Fruit fly (Drosophila melanogaster) whole organism, embryonic: ENCODE data around the gene CG31898.

Experiments
- B-H1 ChIP-seq: fragments of 200-800 bp; sonication (Bioruptor generic); IDR thresholded peaks from 3 replicates; pipeline ENCODE4 v1.3.6; 2022; ENCODE audit warnings: missing biosample characterization, missing genetic modification characterization
- CG11696 ChIP-seq: fragments of 200-800 bp; sonication (Bioruptor generic); IDR thresholded peaks from 2 replicates; pipeline ENCODE4 v1.3.6; 2022; ENCODE audit warnings: missing biosample characterization, missing genetic modification characterization
- CG1233 ChIP-seq: fragments of 200-800 bp; sonication (Bioruptor generic); optimal IDR thresholded peaks from 4 replicates; lab custom pipeline; 2018; ENCODE audit warnings: missing biosample characterization, mild to moderate bottlenecking, missing genetic modification characterization
- CG17359 ChIP-seq: fragments of 200-800 bp; sonication (Bioruptor generic); optimal IDR thresholded peaks from 3 replicates; lab custom pipeline; 2018; ENCODE audit warnings: missing biosample characterization, mild to moderate bottlenecking, missing genetic modification characterization, moderate library complexity
- CG17385 ChIP-seq: fragments of 200-800 bp; sonication (Bioruptor generic); optimal IDR thresholded peaks from 3 replicates; lab custom pipeline; 2018; ENCODE audit warnings: missing biosample characterization, mild to moderate bottlenecking, missing genetic modification characterization
- CG2120 ChIP-seq: fragments of 200-800 bp; sonication (Bioruptor generic); optimal IDR thresholded peaks from 3 replicates; lab custom pipeline; 2016; ENCODE audit warnings: missing biosample characterization, missing genetic modification characterization
- CG2199 ChIP-seq: fragments of 200-800 bp; sonication (Bioruptor generic); IDR thresholded peaks from 3 replicates; pipeline ENCODE4 v1.3.6; 2022; ENCODE audit warnings: missing biosample characterization, missing genetic modification characterization
- CG34376 ChIP-seq: fragments of 200-800 bp; sonication (Bioruptor generic); optimal IDR thresholded peaks from 2 replicates; lab custom pipeline; 2018; ENCODE audit warnings: missing biosample characterization, mild to moderate bottlenecking, missing genetic modification characterization
- CG3995 ChIP-seq: fragments of 200-800 bp; sonication (Bioruptor generic); optimal IDR thresholded peaks from 3 replicates; lab custom pipeline; 2016; ENCODE audit warnings: missing biosample characterization, missing genetic modification characterization
- CG4360 ChIP-seq: fragments of 200-800 bp; sonication (Bioruptor generic); IDR thresholded peaks from 2 replicates; pipeline ENCODE4 v1.3.6; 2022; ENCODE audit warnings: missing biosample characterization, missing genetic modification characterization
- CG4404 ChIP-seq: fragments of 200-800 bp; sonication (Bioruptor generic); IDR thresholded peaks from 2 replicates; pipeline ENCODE4 v1.3.6; 2022; ENCODE audit warnings: missing biosample characterization, missing genetic modification characterization
- CG5180 ChIP-seq: fragments of 200-800 bp; sonication (Bioruptor generic); optimal IDR thresholded peaks from 3 replicates; lab custom pipeline; 2017; ENCODE audit warnings: missing biosample characterization, missing genetic modification characterization, mild to moderate bottlenecking, moderate library complexity, missing genetic modification reagents
- CG6254 ChIP-seq: fragments of 200-800 bp; sonication (Bioruptor generic); optimal IDR thresholded peaks from 3 replicates; lab custom pipeline; 2017; ENCODE audit warnings: mild to moderate bottlenecking, missing biosample characterization, missing genetic modification reagents, missing genetic modification characterization
- CG6654 ChIP-seq: fragments of 200-800 bp; sonication (Bioruptor generic); optimal IDR thresholded peaks from 2 replicates; lab custom pipeline; 2017; ENCODE audit warnings: missing biosample characterization, mild to moderate bottlenecking, missing genetic modification characterization
- CG7357 ChIP-seq: fragments of 200-800 bp; sonication (Bioruptor generic); IDR thresholded peaks from 3 replicates; pipeline ENCODE4 v1.3.6; 2022; ENCODE audit warnings: missing biosample characterization, missing genetic modification characterization
- CG8281 ChIP-seq: fragments of 200-800 bp; sonication (Bioruptor generic); optimal IDR thresholded peaks from 2 replicates; lab custom pipeline; 2018; ENCODE audit warnings: missing biosample characterization, mild to moderate bottlenecking, missing genetic modification characterization, moderate library complexity
- Drgx ChIP-seq: fragments of 200-800 bp; sonication (Bioruptor generic); IDR thresholded peaks from 2 replicates; pipeline ENCODE4 v1.3.6; 2022; ENCODE audit warnings: missing biosample characterization, missing genetic modification characterization
- Hr78 ChIP-seq, 2 experiments: fragments of 200-800 bp in 1 of 2; fragments of >200 bp in 1 of 2; sonication (Bioruptor generic) in 1 of 2; optimal IDR thresholded peaks; 2 replicates each; lab custom pipeline; 2017 to 2019; ENCODE audit warnings: missing biosample characterization in 2 of 2, missing genetic modification characterization in 2 of 2, mild to moderate bottlenecking in 1 of 2, moderate library complexity in 1 of 2
- Kr ChIP-seq: fragments of 200-800 bp; sonication (Bioruptor generic); optimal IDR thresholded peaks from 2 replicates; lab custom pipeline; 2017; ENCODE audit warnings: missing biosample characterization, mild to moderate bottlenecking, missing genetic modification characterization
- Med ChIP-seq: fragments of 200-800 bp; sonication (Bioruptor generic); peaks from one replicate; lab custom pipeline; 2016; ENCODE audit warnings: missing biosample characterization, missing genetic modification characterization, mild to moderate bottlenecking, inconsistent platforms, moderate library complexity
- Mrtf ChIP-seq: fragments of 200-800 bp; sonication (Bioruptor generic); IDR thresholded peaks from 3 replicates; pipeline ENCODE4 v1.3.6; 2022; ENCODE audit warnings: missing biosample characterization, missing genetic modification characterization
- Myb ChIP-seq: fragments of 200-800 bp; sonication (Bioruptor generic); optimal IDR thresholded peaks from 2 replicates; lab custom pipeline; 2016; ENCODE audit warnings: missing biosample characterization, missing genetic modification characterization
- Nf-YA ChIP-seq: fragments of 200-800 bp; sonication (Bioruptor generic); IDR thresholded peaks from 2 replicates; pipeline ENCODE4 v1.3.6; 2022; ENCODE audit warnings: missing biosample characterization, missing genetic modification characterization
- abd-A ChIP-seq: fragments of 200-800 bp; sonication (Bioruptor generic); optimal IDR thresholded peaks from 3 replicates; lab custom pipeline; 2019; ENCODE audit warnings: missing biosample characterization, mild to moderate bottlenecking, missing genetic modification characterization, moderate library complexity
- aop ChIP-seq: fragments of 200-800 bp; sonication (Bioruptor generic); IDR thresholded peaks from 2 replicates; pipeline ENCODE4 v1.3.6; 2022; ENCODE audit warnings: missing biosample characterization, missing genetic modification characterization
- ap ChIP-seq: fragments of 200-800 bp; sonication (Bioruptor generic); IDR thresholded peaks from 2 replicates; pipeline ENCODE4 v1.3.6; 2022; ENCODE audit warnings: missing biosample characterization, missing genetic modification characterization
- cg ChIP-seq: fragments of 200-800 bp; sonication (Bioruptor generic); optimal IDR thresholded peaks from 3 replicates; lab custom pipeline; 2019; ENCODE audit warnings: missing biosample characterization, mild to moderate bottlenecking, missing genetic modification characterization, moderate library complexity
- dimm ChIP-seq: fragments of 200-800 bp; sonication (Bioruptor generic); IDR thresholded peaks from 2 replicates; pipeline ENCODE4 v1.3.6; 2022; ENCODE audit warnings: missing biosample characterization, missing genetic modification characterization
- dm ChIP-seq: fragments of 200-800 bp; sonication (Bioruptor generic); optimal IDR thresholded peaks from 3 replicates; lab custom pipeline; 2016; ENCODE audit warnings: missing biosample characterization, missing genetic modification characterization
- gcm ChIP-seq: fragments of 200-800 bp; sonication (Bioruptor generic); optimal IDR thresholded peaks from 2 replicates; lab custom pipeline; 2019; ENCODE audit warnings: missing biosample characterization, mild to moderate bottlenecking, missing genetic modification characterization, moderate library complexity
- insv ChIP-seq, 2 experiments: fragments of 200-800 bp; sonication (Bioruptor generic); optimal IDR thresholded peaks; 3 replicates each; lab custom pipeline; 2016 to 2018; ENCODE audit warnings: missing biosample characterization in 2 of 2, missing genetic modification characterization in 2 of 2
- ken ChIP-seq: fragments of 200-800 bp; sonication (Bioruptor generic); IDR thresholded peaks from 3 replicates; pipeline ENCODE4 v1.3.6; 2022; ENCODE audit warnings: missing biosample characterization, missing genetic modification characterization
- kni ChIP-seq: fragments of 200-800 bp; sonication (Bioruptor generic); optimal IDR thresholded peaks from 3 replicates; lab custom pipeline; 2017; ENCODE audit warnings: mild to moderate bottlenecking, missing biosample characterization, missing genetic modification reagents, missing genetic modification characterization
- nerfin-2 ChIP-seq: fragments of 200-800 bp; sonication (Bioruptor generic); IDR thresholded peaks from 2 replicates; pipeline ENCODE4 v1.3.6; 2022; ENCODE audit warnings: missing biosample characterization, missing genetic modification characterization; ENCODE audit not compliant: partially characterized antibody
- nom ChIP-seq: fragments of 200-800 bp; sonication (Bioruptor generic); optimal IDR thresholded peaks from 2 replicates; lab custom pipeline; 2017; ENCODE audit warnings: missing biosample characterization, missing genetic modification characterization, mild to moderate bottlenecking, moderate library complexity, missing genetic modification reagents
- odd ChIP-seq: fragments of 200-800 bp; sonication (Bioruptor generic); optimal IDR thresholded peaks from 2 replicates; lab custom pipeline; 2017; ENCODE audit warnings: missing biosample characterization, mild to moderate bottlenecking, missing genetic modification characterization
- pros ChIP-seq: fragments of 200-800 bp; sonication (Bioruptor generic); optimal IDR thresholded peaks from 3 replicates; lab custom pipeline; 2019; ENCODE audit warnings: missing biosample characterization, mild to moderate bottlenecking, missing genetic modification characterization, moderate library complexity
- pzg ChIP-seq: fragments of 200-800 bp; sonication (Bioruptor generic); optimal IDR thresholded peaks from 3 replicates; lab custom pipeline; 2018; ENCODE audit warnings: missing biosample characterization, mild to moderate bottlenecking, missing genetic modification characterization, moderate library complexity
- repo ChIP-seq: fragments of 200-800 bp; sonication (Bioruptor generic); optimal IDR thresholded peaks from 2 replicates; lab custom pipeline; 2016; ENCODE audit warnings: missing biosample characterization, missing genetic modification characterization
- sd ChIP-seq: fragments of 200-800 bp; sonication (Bioruptor generic); optimal IDR thresholded peaks from 3 replicates; lab custom pipeline; 2018; ENCODE audit warnings: missing biosample characterization, mild to moderate bottlenecking, missing genetic modification characterization, moderate library complexity
- sens ChIP-seq: fragments of 200-800 bp; sonication (Bioruptor generic); peaks from one replicate; lab custom pipeline; 2016; ENCODE audit warnings: missing biosample characterization, missing genetic modification characterization
- sqz ChIP-seq: fragments of 200-800 bp; sonication (Bioruptor generic); optimal IDR thresholded peaks from 3 replicates; lab custom pipeline; 2018; ENCODE audit warnings: missing biosample characterization, mild to moderate bottlenecking, missing genetic modification characterization
- twi ChIP-seq: fragments of 200-800 bp; optimal IDR thresholded peaks from 2 replicates; lab custom pipeline; 2019; ENCODE audit warnings: missing biosample characterization, mild to moderate bottlenecking, missing genetic modification characterization, moderate library complexity
- wor ChIP-seq: fragments of 200-800 bp; sonication (Bioruptor generic); IDR thresholded peaks from 2 replicates; pipeline ENCODE4 v1.3.6; 2022; ENCODE audit warnings: missing biosample characterization, missing genetic modification characterization
- z ChIP-seq: fragments of 200-800 bp; sonication (Bioruptor generic); IDR thresholded peaks from 3 replicates; pipeline ENCODE4 v1.3.6; 2022; ENCODE audit warnings: missing biosample characterization, missing genetic modification characterization

Gene CG31898

dm6 chr2L:8417562-8417961 is 17.3 kb downstream of the CG31898 start:
- TF ChIP-seq CG2199 (GFP tag; lab: Robert Waterston, UW) (0 out of 3 replicates have a peak, but pooled peaks have one; percentile 8), wor (GFP tag; lab: Robert Waterston, UW) (no peak)

- TF ChIP-seq CG17359 (tag; lab: Kevin White, UChicago) (no peak), sd (peak; percentile 85), CG2120 (no peak), CG6254 (GFP tag; lab: Kevin White, UChicago) (no peak), CG3995 (GFP tag; lab: Kevin White, UChicago) (no peak), abd-A (tag; lab: Kevin White, UChicago) (peak; percentile 33), CG1233 (GFP tag; lab: Kevin White, UChicago) (no peak), Nf-YA (no peak), twi (tag; lab: Kevin White, UChicago) (peak; percentile 88), nom (GFP tag; lab: Kevin White, UChicago) (peak; percentile 83), B-H1 (no peak), z (GFP tag; lab: Robert Waterston, UW) (peak; percentile 82), Drgx (GFP tag; lab: Robert Waterston, UW) (0 out of 2 replicates have a peak, but pooled peaks have one; percentile 24), CG5180 (GFP tag; lab: Kevin White, UChicago) (peak; percentile 51), CG34376 (no peak), Med (peak; percentile 65), repo (GFP tag; lab: Kevin White, UChicago) (no peak)
Observed at dm6 chr2L:8418113-8418885, 18.1 kb downstream of the CG31898 start.

dm6 chr2L:8419382-8419940 is 19.2 kb downstream of the CG31898 start:
- TF ChIP-seq twi (tag; lab: Kevin White, UChicago) (peak; percentile 49), odd (GFP tag; lab: Kevin White, UChicago) (peak; percentile 36), Myb (GFP tag; lab: Kevin White, UChicago) (no peak), CG6654 (GFP tag; lab: Kevin White, UChicago) (no peak), CG7357 (GFP tag; lab: Robert Waterston, UW) (no peak), sqz (peak; percentile 53), pros (GFP tag; lab: Kevin White, UChicago) (peak; percentile 77), dimm (no peak), CG8281 (tag; lab: Kevin White, UChicago) (peak; percentile 2), Med (peak; percentile 1), dm (GFP tag; lab: Kevin White, UChicago) (no peak), ap (GFP tag; lab: Robert Waterston, UW) (no peak), abd-A (tag; lab: Kevin White, UChicago) (peak; percentile 1), pzg (GFP tag; lab: Kevin White, UChicago) (no peak), Mrtf (GFP tag; lab: Robert Waterston, UW) (0 out of 3 replicates have a peak, but pooled peaks have one; percentile 17), CG4404 (GFP tag; lab: Robert Waterston, UW) (no peak), cg (GFP tag; lab: Kevin White, UChicago) (peak; percentile 68), aop (GFP tag; lab: Robert Waterston, UW) (peak; percentile 34; the same call in 1 of the 2 replicates), sens (GFP tag; lab: Kevin White, UChicago) (peak; percentile 22), ken (no peak), Hr78 (GFP tag; optimal IDR thresholded peaks at IDR 0.05; lab: Kevin White, UChicago) (peak in 1 of 2 experiments; percentile 79), insv (GFP tag; optimal IDR thresholded peaks at IDR 0.05; lab: Kevin White, UChicago) (no peak), kni (GFP tag; lab: Kevin White, UChicago) (peak; percentile 51), gcm (GFP tag; lab: Kevin White, UChicago) (peak; percentile 84), nerfin-2 (GFP tag; lab: Robert Waterston, UW) (0 out of 2 replicates have a peak, but pooled peaks have one; percentile 39), nom (GFP tag; lab: Kevin White, UChicago) (peak; percentile 68), CG17385 (GFP tag; lab: Kevin White, UChicago) (peak; percentile 64), Kr (GFP tag; lab: Kevin White, UChicago) (peak; percentile 52), CG4360 (peak; percentile 69), CG11696 (no peak)
